Worm (Caenorhabditis elegans) whole organism, L3 larva: ENCODE data around the gene jmjd-5.
A peak's percentile ranks its signal among the peaks of the same experiment; 100 is the strongest.

Source experiments
- R02D3.7 ChIP-seq: fragments of 150-350 bp; optimal IDR thresholded peaks from 2 replicates; lab custom pipeline; 2014; ENCODE audit warnings: missing biosample characterization, missing genetic modification characterization
- ZK546.5 ChIP-seq: sonication (generic microtip); optimal IDR thresholded peaks from 2 replicates; lab custom pipeline; 2017; ENCODE audit warnings: missing biosample characterization, missing genetic modification characterization
- aly-2 ChIP-seq: fragments of 150-350 bp; optimal IDR thresholded peaks from 2 replicates; lab custom pipeline; 2014; ENCODE audit warnings: missing biosample characterization, missing genetic modification characterization
- ama-1 ChIP-seq: fragments of 150-350 bp; optimal IDR thresholded peaks from 2 replicates; lab custom pipeline; 2018
- ceh-16 ChIP-seq: sonication (generic microtip); optimal IDR thresholded peaks from 2 replicates; lab custom pipeline; 2017; ENCODE audit warnings: missing biosample characterization, missing genetic modification characterization
- ceh-28 ChIP-seq: fragments of 150-350 bp; optimal IDR thresholded peaks from 2 replicates; lab custom pipeline; 2014; ENCODE audit warnings: missing biosample characterization, missing genetic modification reagents, missing genetic modification characterization
- ceh-82 ChIP-seq: fragments of 150-350 bp; optimal IDR thresholded peaks from 2 replicates; lab custom pipeline; 2014; ENCODE audit warnings: missing biosample characterization, missing genetic modification characterization
- ceh-9 ChIP-seq: sonication (generic microtip); optimal IDR thresholded peaks from 2 replicates; lab custom pipeline; 2018; ENCODE audit warnings: missing biosample characterization, missing genetic modification characterization
- daf-12 ChIP-seq: fragments of 150-350 bp; optimal IDR thresholded peaks from 2 replicates; lab custom pipeline; 2014; ENCODE audit warnings: missing biosample characterization, missing genetic modification reagents, missing genetic modification characterization
- egl-27 ChIP-seq: sonication (generic microtip); optimal IDR thresholded peaks from 4 replicates; lab custom pipeline; 2017; ENCODE audit warnings: missing biosample characterization, missing genetic modification reagents, missing genetic modification characterization
- egl-5 ChIP-seq: fragments of 150-350 bp; optimal IDR thresholded peaks from 2 replicates; lab custom pipeline; 2017; ENCODE audit warnings: missing biosample characterization, missing genetic modification reagents, missing genetic modification characterization, inconsistent platforms
- elt-1 ChIP-seq: fragments of 150-350 bp; optimal IDR thresholded peaks from 2 replicates; lab custom pipeline; 2014; ENCODE audit warnings: missing biosample characterization, missing genetic modification characterization
- elt-2 ChIP-seq: sonication (generic microtip); optimal IDR thresholded peaks from 2 replicates; lab custom pipeline; 2016; ENCODE audit warnings: missing genetic modification reagents, mild to moderate bottlenecking, missing genetic modification characterization, missing compliant biosample characterization
- elt-3 ChIP-seq, 3 experiments: fragments of 150-350 bp in 1 of 3; sonication (generic microtip) in 2 of 3; optimal IDR thresholded peaks; 2 replicates in 2 of 3; 4 replicates in 1 of 3; lab custom pipeline; 2014 to 2017; ENCODE audit warnings: missing biosample characterization in 3 of 3, missing genetic modification characterization in 3 of 3
- eor-1 ChIP-seq, 2 experiments: fragments of 150-350 bp; optimal IDR thresholded peaks; 2 replicates each; lab custom pipeline; 2014 to 2018; ENCODE audit warnings: missing biosample characterization in 2 of 2, missing genetic modification characterization in 2 of 2
- fkh-10 ChIP-seq: sonication (generic microtip); optimal IDR thresholded peaks from 2 replicates; lab custom pipeline; 2017; ENCODE audit warnings: missing biosample characterization, missing genetic modification reagents, missing genetic modification characterization
- fkh-2 ChIP-seq: fragments of 150-350 bp; optimal IDR thresholded peaks from 2 replicates; lab custom pipeline; 2014; ENCODE audit warnings: missing biosample characterization, missing genetic modification reagents, missing genetic modification characterization
- fos-1 ChIP-seq: fragments of 150-350 bp; optimal IDR thresholded peaks from 2 replicates; lab custom pipeline; 2014; ENCODE audit warnings: missing biosample characterization, missing genetic modification characterization
- hmg-11 ChIP-seq: sonication (generic microtip); optimal IDR thresholded peaks from 2 replicates; lab custom pipeline; 2016; ENCODE audit warnings: missing genetic modification characterization, missing compliant biosample characterization
- jun-1 ChIP-seq: fragments of 150-350 bp; optimal IDR thresholded peaks from 2 replicates; lab custom pipeline; 2014; ENCODE audit warnings: missing biosample characterization, missing genetic modification reagents, missing genetic modification characterization
- lin-15B ChIP-seq: fragments of 150-350 bp; optimal IDR thresholded peaks from 2 replicates; lab custom pipeline; 2014; ENCODE audit warnings: missing biosample characterization, missing genetic modification characterization
- lin-39 ChIP-seq: fragments of 150-350 bp; optimal IDR thresholded peaks from 2 replicates; lab custom pipeline; 2018; ENCODE audit warnings: missing biosample characterization, missing genetic modification reagents, missing genetic modification characterization
- lsy-12 ChIP-seq: sonication (generic microtip); optimal IDR thresholded peaks from 2 replicates; lab custom pipeline; 2016; ENCODE audit warnings: mild to moderate bottlenecking, missing genetic modification characterization, missing compliant biosample characterization
- mdl-1 ChIP-seq: fragments of 150-350 bp; optimal IDR thresholded peaks from 2 replicates; lab custom pipeline; 2014; ENCODE audit warnings: missing biosample characterization, missing genetic modification characterization
- mml-1 ChIP-seq: fragments of 150-350 bp; sonication (generic microtip); optimal IDR thresholded peaks from 3 replicates; lab custom pipeline; 2014; ENCODE audit warnings: missing biosample characterization, missing genetic modification characterization
- nfya-1 ChIP-seq: sonication (generic microtip); optimal IDR thresholded peaks from 2 replicates; lab custom pipeline; 2017; ENCODE audit warnings: missing genetic modification characterization, mild to moderate bottlenecking, missing compliant biosample characterization, antibody characterized with exemption, moderate library complexity; ENCODE audit not compliant: insufficient read depth
- nhr-11 ChIP-seq: fragments of 150-350 bp; optimal IDR thresholded peaks from 2 replicates; lab custom pipeline; 2014; ENCODE audit warnings: missing biosample characterization, missing genetic modification characterization
- nhr-12 ChIP-seq: fragments of 150-350 bp; optimal IDR thresholded peaks from 2 replicates; lab custom pipeline; 2014; ENCODE audit warnings: missing biosample characterization, missing genetic modification characterization
- nhr-23 ChIP-seq: fragments of 150-350 bp; optimal IDR thresholded peaks from 2 replicates; lab custom pipeline; 2014; ENCODE audit warnings: missing biosample characterization, missing genetic modification reagents, missing genetic modification characterization
- nhr-237 ChIP-seq: fragments of 150-350 bp; optimal IDR thresholded peaks from 2 replicates; lab custom pipeline; 2014; ENCODE audit warnings: missing biosample characterization, missing genetic modification characterization
- nhr-25 ChIP-seq: sonication (generic microtip); optimal IDR thresholded peaks from 2 replicates; lab custom pipeline; 2017; ENCODE audit warnings: missing biosample characterization, missing genetic modification characterization
- nhr-28 ChIP-seq: fragments of 150-350 bp; optimal IDR thresholded peaks from 2 replicates; lab custom pipeline; 2014; ENCODE audit warnings: missing biosample characterization, missing genetic modification characterization
- nhr-43 ChIP-seq: sonication (generic microtip); optimal IDR thresholded peaks from 2 replicates; lab custom pipeline; 2016; ENCODE audit warnings: mild to moderate bottlenecking, missing genetic modification characterization, missing compliant biosample characterization; ENCODE audit not compliant: poor library complexity, severe bottlenecking
- nhr-67 ChIP-seq: fragments of 150-350 bp; optimal IDR thresholded peaks from 2 replicates; lab custom pipeline; 2014; ENCODE audit warnings: missing biosample characterization, missing genetic modification characterization
- nhr-76 ChIP-seq: fragments of 150-350 bp; sonication (generic microtip); optimal IDR thresholded peaks from 5 replicates; lab custom pipeline; 2014; ENCODE audit warnings: missing biosample characterization, missing genetic modification characterization
- nhr-77 ChIP-seq: fragments of 150-350 bp; optimal IDR thresholded peaks from 2 replicates; lab custom pipeline; 2014; ENCODE audit warnings: missing biosample characterization, missing genetic modification characterization
- pha-4 ChIP-seq: fragments of 150-350 bp; optimal IDR thresholded peaks from 2 replicates; lab custom pipeline; 2014; ENCODE audit warnings: missing biosample characterization, missing genetic modification reagents, missing genetic modification characterization
- pqm-1 ChIP-seq: fragments of 150-350 bp; optimal IDR thresholded peaks from 2 replicates; lab custom pipeline; 2017; ENCODE audit warnings: missing biosample characterization, missing genetic modification characterization, inconsistent platforms
- sea-2 ChIP-seq: fragments of 150-350 bp; sonication (generic microtip); optimal IDR thresholded peaks from 4 replicates; lab custom pipeline; 2014; ENCODE audit warnings: missing biosample characterization, missing genetic modification reagents, missing genetic modification characterization
- skn-1 ChIP-seq: fragments of 150-350 bp; optimal IDR thresholded peaks from 2 replicates; lab custom pipeline; 2014; ENCODE audit warnings: missing biosample characterization, missing genetic modification characterization
- snpc-4 ChIP-seq: fragments of 150-350 bp; optimal IDR thresholded peaks from 2 replicates; lab custom pipeline; 2014; ENCODE audit warnings: missing biosample characterization, missing genetic modification characterization
- tbx-2 ChIP-seq: sonication (generic microtip); optimal IDR thresholded peaks from 2 replicates; lab custom pipeline; 2016; ENCODE audit warnings: mild to moderate bottlenecking, missing genetic modification characterization, missing compliant biosample characterization
- unc-39 ChIP-seq: sonication (generic microtip); optimal IDR thresholded peaks from 4 replicates; lab custom pipeline; 2017; ENCODE audit warnings: missing biosample characterization, missing genetic modification characterization
- unc-62 ChIP-seq: fragments of 150-350 bp; sonication (generic microtip); optimal IDR thresholded peaks from 4 replicates; lab custom pipeline; 2014; ENCODE audit warnings: missing biosample characterization, missing genetic modification reagents, missing genetic modification characterization
- zag-1 ChIP-seq: fragments of 150-350 bp; optimal IDR thresholded peaks from 2 replicates; lab custom pipeline; 2014; ENCODE audit warnings: missing biosample characterization, missing genetic modification characterization
- ztf-11 ChIP-seq: fragments of 150-350 bp; optimal IDR thresholded peaks from 2 replicates; lab custom pipeline; 2014; ENCODE audit warnings: missing biosample characterization, missing genetic modification characterization
- ztf-4 ChIP-seq: fragments of 150-350 bp; optimal IDR thresholded peaks from 2 replicates; lab custom pipeline; 2014; ENCODE audit warnings: missing biosample characterization, missing genetic modification characterization

jmjd-5 gene

DNA sequence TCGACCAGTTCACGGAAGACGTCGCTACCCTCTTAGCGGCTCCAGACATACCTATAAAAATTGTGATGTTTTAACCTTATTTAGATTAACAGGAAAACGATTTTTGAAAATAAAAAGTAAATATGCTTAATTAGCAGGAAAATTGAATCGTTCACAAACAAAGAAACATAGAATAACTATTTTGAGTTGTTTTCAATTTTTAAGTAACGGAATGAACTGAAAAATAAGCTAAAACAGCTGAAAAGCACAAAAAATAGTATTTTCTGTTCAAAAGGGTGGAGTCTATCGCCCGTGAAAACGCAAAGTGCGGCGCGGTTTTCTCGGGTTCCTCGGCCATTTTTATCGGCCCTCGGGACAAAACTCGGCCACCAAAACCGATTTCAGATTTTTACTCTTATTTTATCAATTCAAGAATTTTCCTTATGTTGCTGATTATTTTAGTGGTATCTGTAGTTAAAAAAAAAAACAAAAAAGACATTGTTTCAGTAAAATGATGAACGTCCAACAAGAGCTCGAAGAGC, 3.4 kb upstream of the jmjd-5 start, which contains the start of the genes atp-5 and lmtr-3:
atp-5 (minus strand) TSS at position 51 of the 521 bp plus-strand sequence.
lmtr-3 (plus strand) TSS at position 370 of the 521 bp plus-strand sequence.
- TF ChIP-seq lin-15B (tag; lab: Kevin White, UChicago) (peak; percentile 85), pha-4 (peak; percentile 81), ceh-9 (tag; lab: Kevin White, UChicago) (no peak), nhr-23 (peak; percentile 52), nhr-77 (no peak), nhr-25 (tag; lab: Kevin White, UChicago) (peak; percentile 64), elt-1 (tag; lab: Kevin White, UChicago) (no peak), tbx-2 (no peak), nhr-67 (tag; lab: Kevin White, UChicago) (no peak), egl-27 (no peak), ZK546.5 (tag; lab: Kevin White, UChicago) (no peak), ztf-11 (no peak), nhr-43 (tag; lab: Kevin White, UChicago) (peak; percentile 91), ceh-16 (tag; lab: Kevin White, UChicago) (no peak), skn-1 (no peak), sea-2 (GFP tag; lab: Kevin White, UChicago) (no peak), unc-39 (no peak), ama-1 (lab: Kevin White, UChicago) (no peak), elt-3 (tag; optimal IDR thresholded peaks at IDR 0.05; lab: Kevin White, UChicago) (no peak), nhr-12 (tag; lab: Kevin White, UChicago) (no peak), pqm-1 (tag; lab: Kevin White, UChicago) (peak; percentile 42), nhr-237 (tag; lab: Kevin White, UChicago) (no peak), lsy-12 (tag; lab: Kevin White, UChicago) (peak; percentile 52), nhr-76 (tag; lab: Kevin White, UChicago) (no peak), fkh-2 (tag; lab: Kevin White, UChicago) (no peak), fkh-10 (GFP tag; lab: Kevin White, UChicago) (no peak), ztf-4 (tag; lab: Kevin White, UChicago) (no peak), zag-1 (no peak), R02D3.7 (peak; percentile 14), mml-1 (tag; lab: Kevin White, UChicago) (no peak), nfya-1 (tag; lab: Kevin White, UChicago) (peak; percentile 74), daf-12 (tag; lab: Kevin White, UChicago) (no peak), eor-1 (tag; optimal IDR thresholded peaks at IDR 0.05; lab: Kevin White, UChicago) (no peak), nhr-11 (tag; lab: Kevin White, UChicago) (no peak), snpc-4 (tag; lab: Kevin White, UChicago) (peak; percentile 81), egl-5 (tag; lab: Kevin White, UChicago) (no peak), ceh-82 (tag; lab: Kevin White, UChicago) (no peak), aly-2 (tag; lab: Kevin White, UChicago) (no peak), nhr-28 (tag; lab: Kevin White, UChicago) (no peak), mdl-1 (tag; lab: Kevin White, UChicago) (no peak), hmg-11 (peak; percentile 80), elt-2 (tag; lab: Kevin White, UChicago) (peak; percentile 64), fos-1 (tag; lab: Kevin White, UChicago) (no peak), unc-62 (GFP tag; lab: Kevin White, UChicago) (no peak), jun-1 (no peak), ceh-28 (tag; lab: Kevin White, UChicago) (no peak), lin-39 (tag; lab: Kevin White, UChicago) (peak; percentile 65)
